Worm (Caenorhabditis elegans) whole organism, L4 larva: ENCODE measurements around the gene ndx-3.
A peak's percentile ranks its signal among the peaks of the same experiment; 100 is the strongest.

Source experiments
- D1046.2 ChIP-seq: fragments of 200-800 bp; sonication (Bioruptor generic); IDR thresholded peaks from 2 replicates; pipeline ENCODE4 v1.3.6; 2022; ENCODE audit warnings: missing genetic modification characterization, missing compliant biosample characterization
- R02D3.7 ChIP-seq: fragments of 150-350 bp; sonication (generic microtip); optimal IDR thresholded peaks from 3 replicates; lab custom pipeline; 2014; ENCODE audit warnings: missing biosample characterization, missing genetic modification characterization
- T26A8.4 ChIP-seq: fragments of 200-800 bp; sonication (Bioruptor generic); IDR thresholded peaks from 2 replicates; pipeline ENCODE4 v1.3.6; 2022; ENCODE audit warnings: missing genetic modification characterization, missing compliant biosample characterization
- Y48G9A.11 ChIP-seq: fragments of 200-800 bp; sonication (Bioruptor generic); IDR thresholded peaks from 2 replicates; pipeline ENCODE4 v1.3.6; 2022; ENCODE audit warnings: missing genetic modification reagents, missing genetic modification characterization, missing compliant biosample characterization
- Y75B8A.6 ChIP-seq: fragments of 200-800 bp; sonication (Bioruptor generic); IDR thresholded peaks from 2 replicates; pipeline ENCODE4 v1.3.6; 2022; ENCODE audit warnings: missing genetic modification reagents, missing genetic modification characterization, missing compliant biosample characterization
- aha-1 ChIP-seq: fragments of 150-350 bp; peaks from one replicate; lab custom pipeline; 2014; ENCODE audit warnings: missing biosample characterization, missing genetic modification characterization
- arid-1 ChIP-seq: fragments of 200-800 bp; sonication (Bioruptor generic); conservative IDR thresholded peaks from 2 replicates; pipeline ENCODE4 v1.3.6; 2022; ENCODE audit warnings: missing genetic modification reagents, missing genetic modification characterization, missing compliant biosample characterization
- ceh-32 ChIP-seq: sonication (generic microtip); optimal IDR thresholded peaks from 2 replicates; lab custom pipeline; 2016; ENCODE audit warnings: mild to moderate bottlenecking, missing genetic modification characterization, missing compliant biosample characterization; ENCODE audit not compliant: poor library complexity
- ceh-82 ChIP-seq: sonication (generic microtip); optimal IDR thresholded peaks from 2 replicates; lab custom pipeline; 2017; ENCODE audit warnings: missing biosample characterization, missing genetic modification characterization
- daf-12 ChIP-seq: fragments of 150-350 bp; optimal IDR thresholded peaks from 2 replicates; lab custom pipeline; 2014; ENCODE audit warnings: missing biosample characterization, missing genetic modification reagents, missing genetic modification characterization
- daf-16 ChIP-seq, 3 experiments: sonication (generic microtip); optimal IDR thresholded peaks; 2 replicates each; lab custom pipeline; 2016 to 2017; ENCODE audit warnings: missing genetic modification characterization in 3 of 3, missing genetic modification reagents in 3 of 3, mild to moderate bottlenecking in 2 of 3, missing compliant biosample characterization in 2 of 3, missing biosample characterization in 1 of 3, moderate library complexity in 1 of 3
- daf-19 ChIP-seq: fragments of 200-800 bp; sonication (Bioruptor generic); conservative IDR thresholded peaks from 2 replicates; pipeline ENCODE4 v1.3.6; 2022; ENCODE audit warnings: missing genetic modification characterization, missing compliant biosample characterization
- dmd-6 ChIP-seq: fragments of 200-800 bp; sonication (Bioruptor generic); IDR thresholded peaks from 2 replicates; pipeline ENCODE4 v1.3.6; 2022; ENCODE audit warnings: missing genetic modification reagents, missing genetic modification characterization, missing compliant biosample characterization
- dmd-9 ChIP-seq: fragments of 200-800 bp; sonication (Bioruptor generic); IDR thresholded peaks from 2 replicates; pipeline ENCODE4 v1.3.6; 2022; ENCODE audit warnings: missing genetic modification reagents, missing genetic modification characterization, missing compliant biosample characterization
- dpl-1 ChIP-seq: fragments of 150-350 bp; optimal IDR thresholded peaks from 2 replicates; lab custom pipeline; 2014; ENCODE audit warnings: missing biosample characterization, missing genetic modification reagents, missing genetic modification characterization
- duxl-1 ChIP-seq: sonication (generic microtip); optimal IDR thresholded peaks from 2 replicates; lab custom pipeline; 2016; ENCODE audit warnings: mild to moderate bottlenecking, missing genetic modification characterization, moderate library complexity, missing compliant biosample characterization; ENCODE audit not compliant: poor library complexity
- dve-1 ChIP-seq: sonication (generic microtip); optimal IDR thresholded peaks from 2 replicates; lab custom pipeline; 2017; ENCODE audit warnings: antibody characterized with exemption, mild to moderate bottlenecking, missing genetic modification characterization, missing compliant biosample characterization; ENCODE audit not compliant: insufficient read depth
- egl-27 ChIP-seq: sonication (generic microtip); optimal IDR thresholded peaks from 3 replicates; lab custom pipeline; 2017; ENCODE audit warnings: missing biosample characterization, missing genetic modification reagents, missing genetic modification characterization
- fos-1 ChIP-seq: fragments of 150-350 bp; optimal IDR thresholded peaks from 2 replicates; lab custom pipeline; 2014; ENCODE audit warnings: missing biosample characterization, missing genetic modification characterization
- hlh-11 ChIP-seq: fragments of 200-800 bp; sonication (Bioruptor generic); optimal IDR thresholded peaks from 2 replicates; lab custom pipeline; 2018; ENCODE audit warnings: mild to moderate bottlenecking, missing genetic modification characterization, missing compliant biosample characterization
- hlh-30 ChIP-seq: sonication (generic microtip); optimal IDR thresholded peaks from 2 replicates; lab custom pipeline; 2017; ENCODE audit warnings: antibody characterized with exemption, mild to moderate bottlenecking, missing genetic modification characterization, missing compliant biosample characterization; ENCODE audit not compliant: insufficient read depth
- lin-29 ChIP-seq: fragments of 200-800 bp; sonication (Bioruptor generic); IDR thresholded peaks from 2 replicates; pipeline ENCODE4 v1.3.6; 2022; ENCODE audit warnings: missing genetic modification reagents, missing genetic modification characterization, missing compliant biosample characterization
- lin-38 ChIP-seq: fragments of 200-800 bp; sonication (Bioruptor generic); IDR thresholded peaks from 2 replicates; pipeline ENCODE4 v1.3.6; 2022; ENCODE audit warnings: missing genetic modification reagents, missing genetic modification characterization, missing compliant biosample characterization
- lin-39 ChIP-seq: fragments of 150-350 bp; optimal IDR thresholded peaks from 2 replicates; lab custom pipeline; 2014; ENCODE audit warnings: missing biosample characterization, missing genetic modification reagents, missing genetic modification characterization
- lsy-2 ChIP-seq, 2 experiments: fragments of 150-350 bp in 1 of 2; sonication (generic microtip) in 1 of 2; optimal IDR thresholded peaks; 2 replicates each; lab custom pipeline; 2014 to 2017; ENCODE audit warnings: missing biosample characterization in 2 of 2, missing genetic modification characterization in 2 of 2
- mdl-1 ChIP-seq, 2 experiments: fragments of 150-350 bp in 1 of 2; sonication (generic microtip) in 1 of 2; optimal IDR thresholded peaks; 2 replicates each; lab custom pipeline; 2014 to 2017; ENCODE audit warnings: missing biosample characterization in 2 of 2, missing genetic modification characterization in 2 of 2
- mxl-2 ChIP-seq: fragments of 200-800 bp; sonication (Bioruptor generic); conservative IDR thresholded peaks from 2 replicates; pipeline ENCODE4 v1.3.6; 2022; ENCODE audit warnings: missing genetic modification reagents, missing genetic modification characterization, missing compliant biosample characterization
- nhr-10 ChIP-seq: fragments of 150-350 bp; optimal IDR thresholded peaks from 2 replicates; lab custom pipeline; 2014; ENCODE audit warnings: missing biosample characterization, missing genetic modification characterization
- nhr-102 ChIP-seq: sonication (generic microtip); optimal IDR thresholded peaks from 2 replicates; lab custom pipeline; 2016; ENCODE audit warnings: mild to moderate bottlenecking, missing genetic modification characterization, moderate library complexity, missing compliant biosample characterization
- nhr-28 ChIP-seq: fragments of 150-350 bp; optimal IDR thresholded peaks from 2 replicates; lab custom pipeline; 2014; ENCODE audit warnings: missing biosample characterization, missing genetic modification characterization
- nhr-41 ChIP-seq: fragments of 200-800 bp; sonication (Bioruptor generic); IDR thresholded peaks from 2 replicates; pipeline ENCODE4 v1.3.6; 2022; ENCODE audit warnings: missing genetic modification reagents, missing genetic modification characterization, missing compliant biosample characterization
- nhr-42 ChIP-seq: fragments of 200-800 bp; sonication (Bioruptor generic); IDR thresholded peaks from 2 replicates; pipeline ENCODE4 v1.3.6; 2022; ENCODE audit warnings: missing genetic modification characterization, missing compliant biosample characterization
- nhr-76 ChIP-seq: fragments of 150-350 bp; optimal IDR thresholded peaks from 2 replicates; lab custom pipeline; 2014; ENCODE audit warnings: missing biosample characterization, missing genetic modification characterization
- nhr-77 ChIP-seq: fragments of 150-350 bp; optimal IDR thresholded peaks from 2 replicates; lab custom pipeline; 2014; ENCODE audit warnings: missing biosample characterization, missing genetic modification characterization
- php-3 ChIP-seq: fragments of 200-800 bp; sonication (Bioruptor generic); IDR thresholded peaks from 2 replicates; pipeline ENCODE4 v1.3.6; 2022; ENCODE audit warnings: missing genetic modification reagents, missing genetic modification characterization, missing compliant biosample characterization
- pqm-1 ChIP-seq: sonication (generic microtip); optimal IDR thresholded peaks from 2 replicates; lab custom pipeline; 2017; ENCODE audit warnings: missing biosample characterization, missing genetic modification characterization
- sdz-12 ChIP-seq: fragments of 200-800 bp; sonication (Bioruptor generic); optimal IDR thresholded peaks from 2 replicates; lab custom pipeline; 2018; ENCODE audit warnings: mild to moderate bottlenecking, missing genetic modification characterization, missing compliant biosample characterization
- snpc-4 ChIP-seq: fragments of 150-350 bp; optimal IDR thresholded peaks from 2 replicates; lab custom pipeline; 2014; ENCODE audit warnings: missing biosample characterization, missing genetic modification characterization
- unc-130 ChIP-seq: sonication (generic microtip); optimal IDR thresholded peaks from 2 replicates; lab custom pipeline; 2016; ENCODE audit warnings: missing genetic modification reagents, missing genetic modification characterization, missing compliant biosample characterization
- vab-7 ChIP-seq: fragments of 200-800 bp; sonication (Bioruptor generic); IDR thresholded peaks from 2 replicates; pipeline ENCODE4 v1.3.6; 2022; ENCODE audit warnings: missing genetic modification reagents, missing genetic modification characterization, missing compliant biosample characterization
- zag-1 ChIP-seq: fragments of 150-350 bp; optimal IDR thresholded peaks from 2 replicates; lab custom pipeline; 2014; ENCODE audit warnings: missing biosample characterization, missing genetic modification characterization
- zfp-3 ChIP-seq: fragments of 200-800 bp; sonication (Bioruptor generic); conservative IDR thresholded peaks from 2 replicates; pipeline ENCODE4 v1.3.6; 2022; ENCODE audit warnings: missing genetic modification reagents, missing genetic modification characterization, missing compliant biosample characterization

The ndx-3 gene

ce11 chrII:4959719-4960118, 6.3 kb downstream of the ndx-3 start, which contains the start of gene ulp-2:
ulp-2 (minus strand) TSS chrII:4959876.
- TF ChIP-seq lsy-2 (tag; optimal IDR thresholded peaks at IDR 0.05; lab: Kevin White, UChicago), result peak in 1 of 2 experiments; percentile 53
- no peak for TF ChIP-seq mdl-1 (tag; optimal IDR thresholded peaks at IDR 0.05; lab: Kevin White, UChicago)
- peak; percentile 96 for TF ChIP-seq aha-1 (tag; lab: Kevin White, UChicago)
- peak; percentile 14 for TF ChIP-seq dpl-1 (GFP tag; lab: Kevin White, UChicago)

DNA sequence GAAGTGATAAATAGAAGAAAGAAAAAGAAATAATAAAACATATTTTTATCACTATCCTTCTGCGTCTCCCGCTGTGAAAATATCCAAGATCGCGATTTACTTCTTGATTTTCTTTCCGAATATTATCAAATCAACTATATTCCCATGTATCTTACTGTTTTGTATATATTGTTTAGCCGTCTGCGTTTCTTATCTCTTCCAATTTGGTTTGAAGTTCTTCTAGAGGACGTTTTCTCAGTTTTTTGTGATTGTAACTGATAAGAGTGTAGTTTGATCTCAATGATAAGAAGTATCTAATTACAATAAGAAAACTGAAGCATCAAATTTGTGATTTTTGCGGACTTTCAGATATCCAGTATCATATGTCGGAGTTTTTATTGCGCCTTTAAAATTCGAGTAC, 7.3 kb downstream of the ndx-3 start:
- TF ChIP-seq D1046.2 (GFP tag; lab: Robert Waterston, UW) (no peak), lin-39 (tag; lab: Kevin White, UChicago) (no peak), nhr-77 (tag; lab: Kevin White, UChicago) (peak; percentile 31), fos-1 (tag; lab: Kevin White, UChicago) (no peak), daf-12 (tag; lab: Kevin White, UChicago) (no peak), lin-29 (GFP tag; lab: Robert Waterston, UW) (no peak), sdz-12 (no peak), dmd-9 (no peak), duxl-1 (tag; lab: Kevin White, UChicago) (no peak), nhr-42 (GFP tag; lab: Robert Waterston, UW) (no peak), dmd-6 (peak; percentile 42; the same call in 1 of the 2 replicates), arid-1 (GFP tag; lab: Robert Waterston, UW) (no peak), unc-130 (GFP tag; lab: Kevin White, UChicago) (no peak), T26A8.4 (GFP tag; lab: Robert Waterston, UW) (no peak), lsy-2 (tag; optimal IDR thresholded peaks at IDR 0.05; lab: Kevin White, UChicago) (no peak), nhr-41 (no peak), dpl-1 (GFP tag; lab: Kevin White, UChicago) (no peak), aha-1 (tag; lab: Kevin White, UChicago) (no peak), dve-1 (peak; percentile 50), pqm-1 (peak; percentile 33), lin-38 (GFP tag; lab: Robert Waterston, UW) (no peak), ceh-32 (tag; lab: Kevin White, UChicago) (no peak), vab-7 (GFP tag; lab: Robert Waterston, UW) (no peak), zfp-3 (GFP tag; lab: Robert Waterston, UW) (no peak), Y75B8A.6 (GFP tag; lab: Robert Waterston, UW) (no peak), snpc-4 (tag; lab: Kevin White, UChicago) (no peak), nhr-76 (tag; lab: Kevin White, UChicago) (no peak), nhr-28 (tag; lab: Kevin White, UChicago) (peak; percentile 83), nhr-10 (tag; lab: Kevin White, UChicago) (no peak), daf-16 (GFP tag; optimal IDR thresholded peaks at IDR 0.05; lab: Kevin White, UChicago) (no peak), daf-16 (tag; optimal IDR thresholded peaks at IDR 0.05; lab: Kevin White, UChicago) (peak; percentile 46), hlh-11 (tag; lab: Kevin White, UChicago) (peak; percentile 30), R02D3.7 (tag; lab: Kevin White, UChicago) (no peak), nhr-102 (no peak), mdl-1 (tag; optimal IDR thresholded peaks at IDR 0.05; lab: Kevin White, UChicago) (no peak), zag-1 (no peak), hlh-30 (no peak), ceh-82 (no peak), php-3 (no peak), Y48G9A.11 (GFP tag; lab: Robert Waterston, UW) (no peak), daf-19 (GFP tag; lab: Robert Waterston, UW) (no peak), egl-27 (tag; lab: Kevin White, UChicago) (no peak), mxl-2 (no peak)
- TF ChIP-seq, all 104 proteins: peak for 7
